Worm (Caenorhabditis elegans) whole organism, late embryonic: ENCODE data around the gene Y47D7A.13.

ENCODE experiments used
- C38D4.7 ChIP-seq: fragments of 200-800 bp; sonication (Bioruptor generic); optimal IDR thresholded peaks from 2 replicates; lab custom pipeline; 2018; ENCODE audit warnings: mild to moderate bottlenecking, missing genetic modification characterization, moderate library complexity, missing compliant biosample characterization
- K02D7.2 ChIP-seq: sonication (generic microtip); optimal IDR thresholded peaks from 2 replicates; lab custom pipeline; 2017; ENCODE audit warnings: mild to moderate bottlenecking, missing genetic modification characterization, missing compliant biosample characterization
- T23F11.4 ChIP-seq: fragments of 200-800 bp; sonication (Bioruptor generic); optimal IDR thresholded peaks from 2 replicates; lab custom pipeline; 2018; ENCODE audit warnings: mild to moderate bottlenecking, missing genetic modification characterization, missing compliant biosample characterization
- ceh-14 ChIP-seq: sonication (generic microtip); optimal IDR thresholded peaks from 2 replicates; lab custom pipeline; 2016; ENCODE audit warnings: missing genotype, missing genetic modification characterization, missing compliant biosample characterization
- ceh-2 ChIP-seq: sonication (generic microtip); optimal IDR thresholded peaks from 2 replicates; lab custom pipeline; 2016; ENCODE audit warnings: missing genotype, missing genetic modification characterization, missing compliant biosample characterization
- ceh-22 ChIP-seq: sonication (generic microtip); optimal IDR thresholded peaks from 2 replicates; lab custom pipeline; 2017; ENCODE audit warnings: missing biosample characterization, missing genetic modification characterization
- ceh-30 ChIP-seq: fragments of 150-350 bp; optimal IDR thresholded peaks from 2 replicates; lab custom pipeline; 2014; ENCODE audit warnings: missing biosample characterization, missing genetic modification characterization
- ceh-34 ChIP-seq: sonication (generic microtip); optimal IDR thresholded peaks from 2 replicates; lab custom pipeline; 2016; ENCODE audit warnings: mild to moderate bottlenecking, missing genetic modification characterization, missing compliant biosample characterization
- ceh-45 ChIP-seq: fragments of 200-800 bp; sonication (Bioruptor generic); IDR thresholded peaks from 2 replicates; pipeline ENCODE4 v1.3.6; 2022; ENCODE audit warnings: missing genetic modification reagents, missing genetic modification characterization, missing compliant biosample characterization
- dmd-4 ChIP-seq: sonication (generic microtip); optimal IDR thresholded peaks from 2 replicates; lab custom pipeline; 2016; ENCODE audit warnings: borderline replicate concordance, missing genetic modification characterization, missing compliant biosample characterization
- elt-2 ChIP-seq: sonication (generic microtip); optimal IDR thresholded peaks from 2 replicates; lab custom pipeline; 2016; ENCODE audit warnings: missing genetic modification reagents, missing genetic modification characterization, missing compliant biosample characterization
- ets-4 ChIP-seq: sonication (generic microtip); optimal IDR thresholded peaks from 2 replicates; lab custom pipeline; 2016; ENCODE audit warnings: missing genetic modification characterization, missing compliant biosample characterization
- fax-1 ChIP-seq: sonication (generic microtip); optimal IDR thresholded peaks from 2 replicates; lab custom pipeline; 2016; ENCODE audit warnings: missing genotype, missing genetic modification characterization, missing compliant biosample characterization
- gmeb-2 ChIP-seq: sonication (generic microtip); optimal IDR thresholded peaks from 2 replicates; lab custom pipeline; 2016; ENCODE audit warnings: missing genetic modification characterization, inconsistent platforms, missing compliant biosample characterization
- hlh-15 ChIP-seq: sonication (generic microtip); optimal IDR thresholded peaks from 2 replicates; lab custom pipeline; 2016; ENCODE audit warnings: missing genetic modification characterization, missing compliant biosample characterization
- lim-6 ChIP-seq: sonication (generic microtip); optimal IDR thresholded peaks from 2 replicates; lab custom pipeline; 2016; ENCODE audit warnings: missing genetic modification characterization, missing compliant biosample characterization
- madf-2 ChIP-seq: sonication (generic microtip); optimal IDR thresholded peaks from 2 replicates; lab custom pipeline; 2017; ENCODE audit warnings: missing genetic modification characterization, missing compliant biosample characterization
- nhr-232 ChIP-seq: sonication (generic microtip); optimal IDR thresholded peaks from 2 replicates; lab custom pipeline; 2016; ENCODE audit warnings: missing genetic modification characterization, missing compliant biosample characterization
- npax-4 ChIP-seq: sonication (generic microtip); optimal IDR thresholded peaks from 2 replicates; lab custom pipeline; 2016; ENCODE audit warnings: missing genetic modification characterization, missing compliant biosample characterization
- pag-3 ChIP-seq: sonication (generic microtip); optimal IDR thresholded peaks from 2 replicates; lab custom pipeline; 2016; ENCODE audit warnings: missing compliant biosample characterization, missing genetic modification characterization, borderline replicate concordance
- pax-1 ChIP-seq: fragments of 150-350 bp; optimal IDR thresholded peaks from 2 replicates; lab custom pipeline; 2014; ENCODE audit warnings: missing biosample characterization, missing genetic modification characterization
- pha-4 ChIP-seq: fragments of 150-350 bp; optimal IDR thresholded peaks from 2 replicates; lab custom pipeline; 2018; ENCODE audit warnings: missing biosample characterization, missing genetic modification reagents, missing genetic modification characterization
- pqm-1 ChIP-seq: sonication (generic microtip); optimal IDR thresholded peaks from 2 replicates; lab custom pipeline; 2016; ENCODE audit warnings: missing genetic modification characterization, missing compliant biosample characterization
- pros-1 ChIP-seq: fragments of 150-350 bp; optimal IDR thresholded peaks from 2 replicates; lab custom pipeline; 2014; ENCODE audit warnings: missing biosample characterization, missing genetic modification reagents, missing genetic modification characterization
- ref-2 ChIP-seq: sonication (generic microtip); optimal IDR thresholded peaks from 2 replicates; lab custom pipeline; 2016; ENCODE audit warnings: missing genetic modification characterization, missing compliant biosample characterization
- rnt-1 ChIP-seq: sonication (generic microtip); optimal IDR thresholded peaks from 2 replicates; lab custom pipeline; 2016; ENCODE audit warnings: missing genetic modification characterization, missing compliant biosample characterization
- sox-4 ChIP-seq: sonication (generic microtip); optimal IDR thresholded peaks from 2 replicates; lab custom pipeline; 2017; ENCODE audit warnings: mild to moderate bottlenecking, missing genetic modification characterization, inconsistent platforms, missing compliant biosample characterization
- syd-9 ChIP-seq: sonication (generic microtip); optimal IDR thresholded peaks from 2 replicates; lab custom pipeline; 2016; ENCODE audit warnings: mild to moderate bottlenecking, missing genetic modification characterization, moderate library complexity, missing compliant biosample characterization
- unc-86 ChIP-seq: sonication (generic microtip); optimal IDR thresholded peaks from 2 replicates; lab custom pipeline; 2016; ENCODE audit warnings: missing genetic modification characterization, missing compliant biosample characterization

Gene Y47D7A.13

ce11 chrV:4387402-4387801 is 48.3 kb downstream of the Y47D7A.13 start, which contains the start of gene F13A2.9:
Gene F13A2.9, minus strand, starts transcription at chrV:4387502.
- no peak for TF ChIP-seq ceh-2 (tag; lab: Kevin White, UChicago)
- TF ChIP-seq ref-2 (tag; lab: Kevin White, UChicago), result no peak
- no peak for TF ChIP-seq dmd-4
- no peak for TF ChIP-seq nhr-232 (tag; lab: Kevin White, UChicago)
- no peak for TF ChIP-seq ceh-30 (tag; lab: Kevin White, UChicago)
- TF ChIP-seq K02D7.2, result no peak
- TF ChIP-seq madf-2 (tag; lab: Kevin White, UChicago), result no peak
- TF ChIP-seq pax-1 (tag; lab: Kevin White, UChicago), result no peak
- no peak for TF ChIP-seq rnt-1 (tag; lab: Kevin White, UChicago)
- no peak for TF ChIP-seq fax-1
- TF ChIP-seq pha-4 (tag; lab: Kevin White, UChicago), result no peak
- TF ChIP-seq npax-4 (tag; lab: Kevin White, UChicago), result no peak
- TF ChIP-seq lim-6 (tag; lab: Kevin White, UChicago), result no peak
- TF ChIP-seq sox-4 (tag; lab: Kevin White, UChicago), result no peak
- no peak for TF ChIP-seq gmeb-2 (tag; lab: Kevin White, UChicago)

DNA sequence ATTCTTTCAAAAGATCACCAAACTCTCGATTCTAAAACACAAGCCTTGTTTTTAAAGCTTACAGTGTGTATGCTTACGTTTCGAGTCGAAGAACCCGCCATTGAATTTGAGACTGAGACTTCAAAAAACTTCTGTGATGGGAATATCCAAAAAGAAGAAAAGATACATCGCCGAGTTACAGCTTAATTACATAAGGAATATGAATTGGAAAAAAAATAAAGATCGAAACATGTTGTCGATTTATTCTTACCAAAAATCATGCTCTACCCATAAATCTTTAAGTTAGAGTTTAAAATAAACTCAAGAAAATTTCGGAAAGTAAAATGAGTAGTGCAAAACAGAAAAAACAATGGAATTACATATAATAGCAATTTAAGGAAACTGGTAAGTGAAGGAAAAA is 49.6 kb downstream of the Y47D7A.13 start, which contains the start of gene F13A2.10:
Gene F13A2.10 (minus strand): TSS at position 101 of the 400 bp plus-strand sequence.
- no peak for TF ChIP-seq ceh-30 (tag; lab: Kevin White, UChicago)
- no peak for TF ChIP-seq C38D4.7 (GFP tag; lab: Kevin White, UChicago)
- no peak for TF ChIP-seq elt-2 (tag; lab: Kevin White, UChicago)
- TF ChIP-seq lim-6 (tag; lab: Kevin White, UChicago), result no peak
- no peak for TF ChIP-seq syd-9 (tag; lab: Kevin White, UChicago)
- TF ChIP-seq T23F11.4 (GFP tag; lab: Kevin White, UChicago), result no peak
- TF ChIP-seq pqm-1 (tag; lab: Kevin White, UChicago), result no peak
- TF ChIP-seq ceh-2 (tag; lab: Kevin White, UChicago), result no peak
- no peak for TF ChIP-seq ceh-22 (tag; lab: Kevin White, UChicago)
- TF ChIP-seq hlh-15 (tag; lab: Kevin White, UChicago), result no peak
- TF ChIP-seq ceh-14 (tag; lab: Kevin White, UChicago), result no peak
- no peak for TF ChIP-seq ceh-45
- no peak for TF ChIP-seq pros-1 (tag; lab: Kevin White, UChicago)
- no peak for TF ChIP-seq unc-86 (tag; lab: Kevin White, UChicago)
- no peak for TF ChIP-seq ceh-34
- TF ChIP-seq pag-3 (tag; lab: Kevin White, UChicago), result no peak
- no peak for TF ChIP-seq ets-4 (tag; lab: Kevin White, UChicago)
- no peak for TF ChIP-seq pha-4 (tag; lab: Kevin White, UChicago)
- TF ChIP-seq npax-4 (tag; lab: Kevin White, UChicago), result no peak
